Worm (Caenorhabditis elegans) whole organism, L3 larva: ENCODE data around the gene stau-1.

ENCODE experiments used
- R02D3.7 ChIP-seq: fragments of 150-350 bp; optimal IDR thresholded peaks from 2 replicates; lab custom pipeline; 2014; ENCODE audit warnings: missing biosample characterization, missing genetic modification characterization
- ZK546.5 ChIP-seq: sonication (generic microtip); optimal IDR thresholded peaks from 2 replicates; lab custom pipeline; 2017; ENCODE audit warnings: missing biosample characterization, missing genetic modification characterization
- aly-2 ChIP-seq: fragments of 150-350 bp; optimal IDR thresholded peaks from 2 replicates; lab custom pipeline; 2014; ENCODE audit warnings: missing biosample characterization, missing genetic modification characterization
- ceh-16 ChIP-seq: sonication (generic microtip); optimal IDR thresholded peaks from 2 replicates; lab custom pipeline; 2017; ENCODE audit warnings: missing biosample characterization, missing genetic modification characterization
- ceh-28 ChIP-seq: fragments of 150-350 bp; optimal IDR thresholded peaks from 2 replicates; lab custom pipeline; 2014; ENCODE audit warnings: missing biosample characterization, missing genetic modification reagents, missing genetic modification characterization
- ceh-9 ChIP-seq: sonication (generic microtip); optimal IDR thresholded peaks from 2 replicates; lab custom pipeline; 2018; ENCODE audit warnings: missing biosample characterization, missing genetic modification characterization
- egl-27 ChIP-seq: sonication (generic microtip); optimal IDR thresholded peaks from 4 replicates; lab custom pipeline; 2017; ENCODE audit warnings: missing biosample characterization, missing genetic modification reagents, missing genetic modification characterization
- egl-5 ChIP-seq: fragments of 150-350 bp; optimal IDR thresholded peaks from 2 replicates; lab custom pipeline; 2017; ENCODE audit warnings: missing biosample characterization, missing genetic modification reagents, missing genetic modification characterization, inconsistent platforms
- elt-1 ChIP-seq: fragments of 150-350 bp; optimal IDR thresholded peaks from 2 replicates; lab custom pipeline; 2014; ENCODE audit warnings: missing biosample characterization, missing genetic modification characterization
- elt-2 ChIP-seq: sonication (generic microtip); optimal IDR thresholded peaks from 2 replicates; lab custom pipeline; 2016; ENCODE audit warnings: missing genetic modification reagents, mild to moderate bottlenecking, missing genetic modification characterization, missing compliant biosample characterization
- elt-3 ChIP-seq, 3 experiments: fragments of 150-350 bp in 1 of 3; sonication (generic microtip) in 2 of 3; optimal IDR thresholded peaks; 2 replicates in 2 of 3; 4 replicates in 1 of 3; lab custom pipeline; 2014 to 2017; ENCODE audit warnings: missing biosample characterization in 3 of 3, missing genetic modification characterization in 3 of 3
- fkh-2 ChIP-seq: fragments of 150-350 bp; optimal IDR thresholded peaks from 2 replicates; lab custom pipeline; 2014; ENCODE audit warnings: missing biosample characterization, missing genetic modification reagents, missing genetic modification characterization
- fos-1 ChIP-seq: fragments of 150-350 bp; optimal IDR thresholded peaks from 2 replicates; lab custom pipeline; 2014; ENCODE audit warnings: missing biosample characterization, missing genetic modification characterization
- hmg-11 ChIP-seq: sonication (generic microtip); optimal IDR thresholded peaks from 2 replicates; lab custom pipeline; 2016; ENCODE audit warnings: missing genetic modification characterization, missing compliant biosample characterization
- jun-1 ChIP-seq: fragments of 150-350 bp; optimal IDR thresholded peaks from 2 replicates; lab custom pipeline; 2014; ENCODE audit warnings: missing biosample characterization, missing genetic modification reagents, missing genetic modification characterization
- lin-15B ChIP-seq: fragments of 150-350 bp; optimal IDR thresholded peaks from 2 replicates; lab custom pipeline; 2014; ENCODE audit warnings: missing biosample characterization, missing genetic modification characterization
- lin-39 ChIP-seq: fragments of 150-350 bp; optimal IDR thresholded peaks from 2 replicates; lab custom pipeline; 2018; ENCODE audit warnings: missing biosample characterization, missing genetic modification reagents, missing genetic modification characterization
- lsy-12 ChIP-seq: sonication (generic microtip); optimal IDR thresholded peaks from 2 replicates; lab custom pipeline; 2016; ENCODE audit warnings: mild to moderate bottlenecking, missing genetic modification characterization, missing compliant biosample characterization
- mdl-1 ChIP-seq: fragments of 150-350 bp; optimal IDR thresholded peaks from 2 replicates; lab custom pipeline; 2014; ENCODE audit warnings: missing biosample characterization, missing genetic modification characterization
- nfya-1 ChIP-seq: sonication (generic microtip); optimal IDR thresholded peaks from 2 replicates; lab custom pipeline; 2017; ENCODE audit warnings: missing genetic modification characterization, mild to moderate bottlenecking, missing compliant biosample characterization, antibody characterized with exemption, moderate library complexity; ENCODE audit not compliant: insufficient read depth
- nhr-12 ChIP-seq: fragments of 150-350 bp; optimal IDR thresholded peaks from 2 replicates; lab custom pipeline; 2014; ENCODE audit warnings: missing biosample characterization, missing genetic modification characterization
- nhr-23 ChIP-seq: fragments of 150-350 bp; optimal IDR thresholded peaks from 2 replicates; lab custom pipeline; 2014; ENCODE audit warnings: missing biosample characterization, missing genetic modification reagents, missing genetic modification characterization
- nhr-237 ChIP-seq: fragments of 150-350 bp; optimal IDR thresholded peaks from 2 replicates; lab custom pipeline; 2014; ENCODE audit warnings: missing biosample characterization, missing genetic modification characterization
- nhr-25 ChIP-seq: sonication (generic microtip); optimal IDR thresholded peaks from 2 replicates; lab custom pipeline; 2017; ENCODE audit warnings: missing biosample characterization, missing genetic modification characterization
- nhr-43 ChIP-seq: sonication (generic microtip); optimal IDR thresholded peaks from 2 replicates; lab custom pipeline; 2016; ENCODE audit warnings: mild to moderate bottlenecking, missing genetic modification characterization, missing compliant biosample characterization; ENCODE audit not compliant: poor library complexity, severe bottlenecking
- nhr-76 ChIP-seq: fragments of 150-350 bp; sonication (generic microtip); optimal IDR thresholded peaks from 5 replicates; lab custom pipeline; 2014; ENCODE audit warnings: missing biosample characterization, missing genetic modification characterization
- nhr-77 ChIP-seq: fragments of 150-350 bp; optimal IDR thresholded peaks from 2 replicates; lab custom pipeline; 2014; ENCODE audit warnings: missing biosample characterization, missing genetic modification characterization
- pha-4 ChIP-seq: fragments of 150-350 bp; optimal IDR thresholded peaks from 2 replicates; lab custom pipeline; 2014; ENCODE audit warnings: missing biosample characterization, missing genetic modification reagents, missing genetic modification characterization
- pqm-1 ChIP-seq: fragments of 150-350 bp; optimal IDR thresholded peaks from 2 replicates; lab custom pipeline; 2017; ENCODE audit warnings: missing biosample characterization, missing genetic modification characterization, inconsistent platforms
- sea-2 ChIP-seq: fragments of 150-350 bp; sonication (generic microtip); optimal IDR thresholded peaks from 4 replicates; lab custom pipeline; 2014; ENCODE audit warnings: missing biosample characterization, missing genetic modification reagents, missing genetic modification characterization
- snpc-4 ChIP-seq: fragments of 150-350 bp; optimal IDR thresholded peaks from 2 replicates; lab custom pipeline; 2014; ENCODE audit warnings: missing biosample characterization, missing genetic modification characterization
- tbx-2 ChIP-seq: sonication (generic microtip); optimal IDR thresholded peaks from 2 replicates; lab custom pipeline; 2016; ENCODE audit warnings: mild to moderate bottlenecking, missing genetic modification characterization, missing compliant biosample characterization
- unc-39 ChIP-seq: sonication (generic microtip); optimal IDR thresholded peaks from 4 replicates; lab custom pipeline; 2017; ENCODE audit warnings: missing biosample characterization, missing genetic modification characterization
- unc-62 ChIP-seq: fragments of 150-350 bp; sonication (generic microtip); optimal IDR thresholded peaks from 4 replicates; lab custom pipeline; 2014; ENCODE audit warnings: missing biosample characterization, missing genetic modification reagents, missing genetic modification characterization
- zag-1 ChIP-seq: fragments of 150-350 bp; optimal IDR thresholded peaks from 2 replicates; lab custom pipeline; 2014; ENCODE audit warnings: missing biosample characterization, missing genetic modification characterization
- ztf-11 ChIP-seq: fragments of 150-350 bp; optimal IDR thresholded peaks from 2 replicates; lab custom pipeline; 2014; ENCODE audit warnings: missing biosample characterization, missing genetic modification characterization
- ztf-4 ChIP-seq: fragments of 150-350 bp; optimal IDR thresholded peaks from 2 replicates; lab custom pipeline; 2014; ENCODE audit warnings: missing biosample characterization, missing genetic modification characterization

stau-1 gene

ce11 chrX:1035039-1035598 is at the start of gene stau-1, which contains the start of gene sec-22:
TSS of gene stau-1 (minus strand) at chrX:1035286.
TSS of gene sec-22 (plus strand) at chrX:1035548.
- TF ChIP-seq nfya-1 (tag; lab: Kevin White, UChicago): peak; percentile 66
- peak; percentile 60 for TF ChIP-seq lin-39 (tag; lab: Kevin White, UChicago)
- TF ChIP-seq mdl-1 (tag; lab: Kevin White, UChicago): no peak
- no peak for TF ChIP-seq elt-3 (tag; optimal IDR thresholded peaks at IDR 0.05; lab: Kevin White, UChicago)
- TF ChIP-seq nhr-12 (tag; lab: Kevin White, UChicago): no peak
- TF ChIP-seq snpc-4 (tag; lab: Kevin White, UChicago): peak; percentile 51
- TF ChIP-seq elt-2 (tag; lab: Kevin White, UChicago): peak; percentile 20
- TF ChIP-seq ceh-28: peak; percentile 53
- no peak for TF ChIP-seq unc-39 (tag; lab: Kevin White, UChicago)
- peak; percentile 58 for TF ChIP-seq lin-15B (tag; lab: Kevin White, UChicago)
- peak; percentile 50 for TF ChIP-seq pha-4 (tag; lab: Kevin White, UChicago)
- no peak for TF ChIP-seq ztf-11
- TF ChIP-seq nhr-77 (tag; lab: Kevin White, UChicago): no peak
- TF ChIP-seq tbx-2 (tag; lab: Kevin White, UChicago): no peak
- peak; percentile 64 for TF ChIP-seq hmg-11 (tag; lab: Kevin White, UChicago)
- TF ChIP-seq nhr-43 (tag; lab: Kevin White, UChicago): no peak

- TF ChIP-seq egl-5 (tag; lab: Kevin White, UChicago): no peak
- TF ChIP-seq nfya-1 (tag; lab: Kevin White, UChicago): peak; percentile 44
- peak; percentile 28 for TF ChIP-seq lin-39 (tag; lab: Kevin White, UChicago)
- TF ChIP-seq ceh-28: peak; percentile 0
These were observed 46.8 kb upstream of the stau-1 start for ce11 chrX:1081927-1082326.

- TF ChIP-seq fos-1 (tag; lab: Kevin White, UChicago): no peak
- TF ChIP-seq lin-39 (tag; lab: Kevin White, UChicago): peak; percentile 1
- no peak for TF ChIP-seq fkh-2 (tag; lab: Kevin White, UChicago)
These were observed 45.5 kb upstream of the stau-1 start, which contains the start of gene pfn-3 for ce11 chrX:1080549-1080948. TSS of gene pfn-3 (minus strand) at chrX:1080649.

ce11 chrX:1072152-1072551 is 37.1 kb upstream of the stau-1 start, which contains the start of gene lim-6:
TSS of gene lim-6 (plus strand) at chrX:1072452.
- TF ChIP-seq aly-2: no peak
- no peak for TF ChIP-seq lsy-12 (tag; lab: Kevin White, UChicago)
- no peak for TF ChIP-seq jun-1
- TF ChIP-seq egl-27 (tag; lab: Kevin White, UChicago): no peak
- no peak for TF ChIP-seq ceh-28
- TF ChIP-seq zag-1 (tag; lab: Kevin White, UChicago): no peak
- TF ChIP-seq R02D3.7 (tag; lab: Kevin White, UChicago): no peak
- no peak for TF ChIP-seq ceh-9
- no peak for TF ChIP-seq ceh-16 (tag; lab: Kevin White, UChicago)
- no peak for TF ChIP-seq elt-2 (tag; lab: Kevin White, UChicago)
- TF ChIP-seq hmg-11 (tag; lab: Kevin White, UChicago): no peak
- no peak for TF ChIP-seq nhr-23 (tag; lab: Kevin White, UChicago)
- no peak for TF ChIP-seq nhr-237 (tag; lab: Kevin White, UChicago)
- TF ChIP-seq egl-5 (tag; lab: Kevin White, UChicago): no peak
- TF ChIP-seq unc-62: no peak

- no peak for TF ChIP-seq snpc-4 (tag; lab: Kevin White, UChicago)
- no peak for TF ChIP-seq ztf-4 (tag; lab: Kevin White, UChicago)
- TF ChIP-seq hmg-11 (tag; lab: Kevin White, UChicago): no peak
- TF ChIP-seq ztf-11: no peak
- TF ChIP-seq ZK546.5 (tag; lab: Kevin White, UChicago): no peak
- no peak for TF ChIP-seq nhr-76 (tag; lab: Kevin White, UChicago)
- no peak for TF ChIP-seq nhr-43 (tag; lab: Kevin White, UChicago)
- no peak for TF ChIP-seq egl-27 (tag; lab: Kevin White, UChicago)
- no peak for TF ChIP-seq sea-2 (GFP tag; lab: Kevin White, UChicago)
- TF ChIP-seq nhr-25: no peak
- no peak for TF ChIP-seq elt-2 (tag; lab: Kevin White, UChicago)
- TF ChIP-seq ceh-9: no peak
- no peak for TF ChIP-seq pqm-1 (tag; lab: Kevin White, UChicago)
- TF ChIP-seq nhr-23 (tag; lab: Kevin White, UChicago): no peak
- TF ChIP-seq lin-39 (tag; lab: Kevin White, UChicago): no peak
- no peak for TF ChIP-seq R02D3.7 (tag; lab: Kevin White, UChicago)
- no peak for TF ChIP-seq elt-1 (tag; lab: Kevin White, UChicago)
- no peak for TF ChIP-seq nfya-1 (tag; lab: Kevin White, UChicago)
- TF ChIP-seq pha-4 (tag; lab: Kevin White, UChicago): no peak
- TF ChIP-seq, all 47 proteins: peak for 0
These were observed 33.9 kb upstream of the stau-1 start, which contains the start of gene mksr-1 for ce11 chrX:1068986-1069385. TSS of gene mksr-1 (minus strand) at chrX:1069129.
